Fruit fly (Drosophila melanogaster): Measurements from ENCODE around the gene nAChRalpha5.

DNA sequence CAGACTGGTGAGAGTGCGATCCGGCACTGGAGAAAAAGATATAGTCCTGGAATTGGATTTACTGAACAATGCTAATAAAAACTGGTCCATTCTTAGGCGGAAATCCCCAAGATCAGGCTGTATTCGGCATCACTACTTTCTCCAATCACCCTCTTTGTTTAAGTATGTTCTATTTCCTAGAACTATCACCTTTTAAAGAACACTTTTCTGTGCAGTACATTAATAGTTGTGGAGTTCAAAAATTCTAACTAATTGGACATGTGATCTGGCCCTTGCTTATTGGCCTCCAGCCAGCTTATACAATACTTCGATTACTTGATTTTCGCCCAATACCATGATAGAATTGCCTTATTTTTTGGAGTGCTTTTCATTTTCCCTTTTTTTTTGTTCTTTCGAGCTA lies 83.6 kb downstream of the nAChRalpha5 start:
- TF ChIP-seq CG9948 (tag; optimal IDR thresholded peaks at IDR 0.05) (no peak), Snoo (tag; optimal IDR thresholded peaks at IDR 0.05) (no peak), D1 (tag; optimal IDR thresholded peaks at IDR 0.05) (no peak), EcR (GFP tag; optimal IDR thresholded peaks at IDR 0.05) (no peak), CG4496 (GFP tag; IDR thresholded peaks at IDR 0.05) (no peak), CG15710 (tag; optimal IDR thresholded peaks at IDR 0.05) (no peak)
